Fruit fly (Drosophila melanogaster) S2 (cell line): ENCODE results near the gene APP-BP1.

Experiments used
- CG8478 ChIP-seq: fragments of >200 bp; optimal IDR thresholded peaks from 2 replicates; lab custom pipeline; 2018
- CTCF ChIP-seq, 2 experiments: fragments of >200 bp; optimal IDR thresholded peaks; 2 replicates each; lab custom pipeline; 2018

dm6 chr3L:11120419-11120958 lies 22.3 kb downstream of the APP-BP1 start, which contains the start of the genes FoxK and mRpL2:
- TF ChIP-seq CG8478, result no peak
- TF ChIP-seq CTCF (optimal IDR thresholded peaks at IDR 0.05; lab: Kevin White, UChicago), result peak; percentile 44 to 51
